Worm (Caenorhabditis elegans): Measurements from ENCODE around the gene del-8.

The del-8 gene

DNA sequence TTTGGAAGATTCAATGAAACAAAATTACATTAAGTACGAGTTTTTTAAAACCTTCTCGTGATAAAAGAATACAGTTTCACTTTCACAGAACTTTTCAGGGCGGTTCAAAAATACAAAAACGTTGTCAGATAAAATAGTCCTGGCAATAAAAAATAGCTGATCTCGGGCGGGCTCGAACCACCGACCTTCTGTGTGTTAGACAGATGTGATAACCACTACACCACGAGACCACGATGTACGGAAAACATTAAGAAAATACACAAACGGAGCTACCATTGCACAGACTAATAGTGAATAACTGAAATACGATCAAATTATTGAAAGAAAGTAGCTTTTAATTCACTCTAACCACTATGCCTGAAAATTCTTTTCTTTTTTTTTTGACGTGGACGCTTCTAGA, 28.3 kb upstream of the del-8 start (continued):
- no peak for TF ChIP-seq ztf-11 (tag; optimal IDR thresholded peaks at IDR 0.05)
- peak; percentile 8 for TF ChIP-seq ztf-4 (tag; optimal IDR thresholded peaks at IDR 0.05)
- peak; percentile 2 for TF ChIP-seq nhr-6 (tag; optimal IDR thresholded peaks at IDR 0.05)

DNA sequence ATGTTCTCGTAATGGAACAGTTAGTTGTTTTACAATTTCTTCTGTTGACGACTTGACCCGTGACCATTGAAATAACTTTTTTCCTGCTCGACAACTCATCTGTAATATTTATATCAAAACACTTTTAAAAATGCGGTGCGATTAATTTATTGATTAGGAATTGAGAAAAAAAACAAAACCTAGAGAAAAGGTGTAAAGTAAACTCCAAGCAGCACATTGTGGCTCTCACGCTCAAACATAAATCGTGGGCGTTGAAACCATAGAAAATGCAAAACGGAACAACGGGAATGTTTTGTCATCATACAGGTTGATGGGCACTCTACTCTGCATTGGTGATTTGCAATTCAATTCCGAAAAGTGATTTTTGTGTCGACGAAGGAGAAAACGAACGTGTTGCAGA, 23.3 kb upstream of the del-8 start, which contains the start of gene moc-5:
TSS of gene moc-5 (minus strand) at position 101 of the 400 bp plus-strand sequence.
- TF ChIP-seq egl-27 (tag; optimal IDR thresholded peaks at IDR 0.05), result no peak
- TF ChIP-seq ztf-1 (GFP tag; conservative IDR thresholded peaks at IDR 0.05), result no peak
- TF ChIP-seq ama-1 (optimal IDR thresholded peaks at IDR 0.05), result no peak
- TF ChIP-seq ceh-82 (tag; optimal IDR thresholded peaks at IDR 0.05), result no peak
- TF ChIP-seq elt-3 (tag; optimal IDR thresholded peaks at IDR 0.05), result no peak
- no peak for TF ChIP-seq zag-1 (tag; optimal IDR thresholded peaks at IDR 0.05)
- TF ChIP-seq C34F6.9 (tag; optimal IDR thresholded peaks at IDR 0.05), result no peak
- no peak for TF ChIP-seq crh-2 (tag; optimal IDR thresholded peaks at IDR 0.05)
- TF ChIP-seq lsy-2 (tag; optimal IDR thresholded peaks at IDR 0.05), result no peak
- no peak for TF ChIP-seq sma-3 (GFP tag; optimal IDR thresholded peaks at IDR 0.05)
- no peak for TF ChIP-seq nhr-12 (tag; optimal IDR thresholded peaks at IDR 0.05)
- TF ChIP-seq nhr-21 (tag; optimal IDR thresholded peaks at IDR 0.05), result no peak
- no peak for TF ChIP-seq nhr-129 (tag; optimal IDR thresholded peaks at IDR 0.05)
- TF ChIP-seq R02D3.7 (tag; optimal IDR thresholded peaks at IDR 0.05), result no peak

DNA sequence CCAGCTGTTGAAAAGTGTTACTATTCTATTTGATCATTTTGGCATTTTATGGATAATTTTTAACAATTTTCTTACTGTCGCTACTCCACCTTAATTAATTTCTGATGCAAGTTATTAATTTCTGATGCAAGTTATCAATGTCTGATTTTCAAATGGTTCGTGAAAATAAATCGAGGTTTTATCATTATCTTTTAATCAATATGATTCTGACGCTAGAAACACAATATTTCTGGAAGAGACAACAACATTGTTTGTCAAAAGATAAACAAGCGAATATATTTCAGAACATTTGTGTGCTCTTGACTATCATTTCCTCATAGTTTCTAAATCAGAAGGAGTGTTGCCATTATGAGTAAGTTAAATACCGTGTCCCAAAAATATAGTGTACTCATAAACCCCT, 22.8 kb upstream of the del-8 start, which contains the start of gene F49E2.2:
TSS of gene F49E2.2 (plus strand) at position 301 of the 400 bp plus-strand sequence.
- TF ChIP-seq ztf-11 (tag; optimal IDR thresholded peaks at IDR 0.05) (no peak), nhr-77 (tag; optimal IDR thresholded peaks at IDR 0.05) (no peak), ZK546.5 (tag; optimal IDR thresholded peaks at IDR 0.05) (no peak), dmd-4 (tag; optimal IDR thresholded peaks at IDR 0.05) (no peak), snpc-4 (tag; optimal IDR thresholded peaks at IDR 0.05) (no peak), ama-1 (optimal IDR thresholded peaks at IDR 0.05) (no peak), lin-11 (tag; optimal IDR thresholded peaks at IDR 0.05) (no peak), ztf-1 (GFP tag; conservative IDR thresholded peaks at IDR 0.05) (no peak), skn-1 (tag; optimal IDR thresholded peaks at IDR 0.05) (no peak), Y55F3AM.14 (GFP tag; optimal IDR thresholded peaks at IDR 0.05) (no peak), R02D3.7 (tag; optimal IDR thresholded peaks at IDR 0.05) (no peak), unc-39 (tag; optimal IDR thresholded peaks at IDR 0.05) (no peak), peb-1 (tag; optimal IDR thresholded peaks at IDR 0.05) (no peak), gmeb-1 (tag; optimal IDR thresholded peaks at IDR 0.05) (no peak), lin-13 (GFP tag; optimal IDR thresholded peaks at IDR 0.05) (no peak), alr-1 (tag; optimal IDR thresholded peaks at IDR 0.05) (no peak), ztf-4 (tag; optimal IDR thresholded peaks at IDR 0.05) (no peak), nhr-10 (tag; optimal IDR thresholded peaks at IDR 0.05) (no peak)

DNA sequence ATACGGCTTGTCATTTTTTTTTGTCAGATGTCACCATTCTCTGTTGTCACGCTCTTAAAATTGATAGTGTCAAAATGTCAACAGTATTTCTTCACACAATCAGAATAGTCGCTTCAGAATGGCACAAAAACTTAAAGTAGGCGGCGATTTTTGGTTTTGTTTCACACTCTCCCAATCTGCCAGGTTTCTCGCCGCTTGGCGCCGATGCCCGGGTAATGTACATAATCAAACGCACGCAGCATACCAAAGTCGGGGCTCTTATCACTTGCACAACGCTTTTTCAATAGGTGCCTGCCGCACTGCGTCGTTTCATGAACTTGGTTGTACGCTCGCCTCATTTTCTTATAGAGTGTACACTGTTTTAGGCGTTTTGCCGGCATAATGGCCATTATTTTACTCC, 20.6 kb upstream of the del-8 start:
- TF ChIP-seq gmeb-1 (tag; optimal IDR thresholded peaks at IDR 0.05), result peak; percentile 22
- TF ChIP-seq egl-27 (tag; optimal IDR thresholded peaks at IDR 0.05), result no peak
- peak; percentile 36 for TF ChIP-seq fos-1 (tag; optimal IDR thresholded peaks at IDR 0.05)

DNA sequence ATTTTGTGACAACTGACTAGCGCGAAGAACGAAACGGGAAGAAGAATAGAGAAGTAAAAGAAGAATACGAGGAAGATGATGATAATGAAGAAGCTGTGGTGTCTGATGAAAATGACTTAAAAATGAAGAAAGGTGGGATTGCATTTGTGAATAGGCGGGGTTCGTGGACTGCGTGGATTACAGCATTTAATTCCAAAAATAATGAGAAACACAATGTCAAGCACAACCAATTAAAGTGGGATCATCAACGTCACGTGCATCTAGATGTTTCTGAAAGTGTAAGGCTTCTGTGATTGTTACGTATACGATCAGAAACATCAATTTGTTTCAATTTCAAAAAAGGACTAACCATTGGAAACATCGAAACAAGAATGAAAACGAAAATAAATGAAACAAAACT, 12.3 kb upstream of the del-8 start, which contains the start of gene glb-17:
TSS of gene glb-17 (minus strand) at position 101 of the 400 bp plus-strand sequence.
- TF ChIP-seq ama-1 (optimal IDR thresholded peaks at IDR 0.05) (no peak), snpc-4 (tag; optimal IDR thresholded peaks at IDR 0.05) (no peak), skn-1 (tag; optimal IDR thresholded peaks at IDR 0.05) (no peak), alr-1 (tag; optimal IDR thresholded peaks at IDR 0.05) (no peak), nhr-129 (tag; optimal IDR thresholded peaks at IDR 0.05) (no peak), aly-2 (tag; optimal IDR thresholded peaks at IDR 0.05) (no peak)

DNA sequence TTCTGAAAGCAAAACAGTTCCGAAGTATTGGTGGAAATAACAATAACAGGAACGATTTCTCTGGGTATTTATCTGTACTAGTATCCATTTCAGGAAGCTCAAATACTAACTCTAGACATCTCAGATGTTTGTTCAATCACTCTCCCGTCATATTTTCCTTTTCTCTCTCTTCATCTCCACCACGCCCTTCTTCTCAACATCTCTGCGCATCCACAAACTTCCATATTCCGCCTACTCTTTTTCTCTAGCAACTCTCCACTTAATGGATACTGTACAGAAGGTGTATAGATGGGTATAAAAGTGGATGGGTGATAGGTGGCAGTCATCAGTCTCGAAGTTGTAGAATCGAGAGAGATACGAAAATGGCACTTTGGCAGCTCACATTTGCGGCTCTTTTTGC, 4.9 kb upstream of the del-8 start, which contains the start of gene gpx-5:
TSS of gene gpx-5 (plus strand) at position 336 of the 400 bp plus-strand sequence.
- TF ChIP-seq R02D3.7 (tag; optimal IDR thresholded peaks at IDR 0.05) (no peak), mab-5 (tag; optimal IDR thresholded peaks at IDR 0.05) (no peak), nhr-129 (tag; optimal IDR thresholded peaks at IDR 0.05) (peak; percentile 47), nhr-23 (tag; optimal IDR thresholded peaks at IDR 0.05) (no peak), blmp-1 (tag; optimal IDR thresholded peaks at IDR 0.05; ENCODE audit: insufficient read depth) (peak; percentile 7), nhr-11 (tag; optimal IDR thresholded peaks at IDR 0.05) (no peak), zag-1 (tag; optimal IDR thresholded peaks at IDR 0.05) (no peak), dmd-4 (tag; optimal IDR thresholded peaks at IDR 0.05) (no peak), crh-2 (tag; optimal IDR thresholded peaks at IDR 0.05) (no peak), ztf-1 (GFP tag; conservative IDR thresholded peaks at IDR 0.05) (no peak), alr-1 (tag; optimal IDR thresholded peaks at IDR 0.05) (no peak), C34F6.9 (tag; optimal IDR thresholded peaks at IDR 0.05) (no peak), sma-9 (GFP tag; optimal IDR thresholded peaks at IDR 0.05) (peak; percentile 31), sma-9 (tag; optimal IDR thresholded peaks at IDR 0.05) (no peak), ceh-16 (tag; optimal IDR thresholded peaks at IDR 0.05) (no peak), lsy-2 (tag; optimal IDR thresholded peaks at IDR 0.05) (no peak), unc-62 (GFP tag; optimal IDR thresholded peaks at IDR 0.05) (no peak), fos-1 (tag; optimal IDR thresholded peaks at IDR 0.05) (no peak), unc-39 (tag; optimal IDR thresholded peaks at IDR 0.05) (no peak), F13H6.1 (tag; optimal IDR thresholded peaks at IDR 0.05) (peak; percentile 50), egl-27 (tag; optimal IDR thresholded peaks at IDR 0.05) (peak; percentile 10), nhr-77 (tag; optimal IDR thresholded peaks at IDR 0.05) (no peak), elt-1 (tag; optimal IDR thresholded peaks at IDR 0.05) (no peak), nhr-21 (tag; optimal IDR thresholded peaks at IDR 0.05) (peak; percentile 17), nhr-10 (tag; optimal IDR thresholded peaks at IDR 0.05) (no peak), nhr-25 (tag; optimal IDR thresholded peaks at IDR 0.05) (peak; percentile 67), ceh-82 (tag; optimal IDR thresholded peaks at IDR 0.05) (no peak)
